Worm (Caenorhabditis elegans) whole organism, L3 larva: Measurements from ENCODE around the gene ldh-1.

Source experiments
- R02D3.7 ChIP-seq: fragments of 150-350 bp; optimal IDR thresholded peaks from 2 replicates; lab custom pipeline; 2014; ENCODE audit warnings: missing biosample characterization, missing genetic modification characterization
- ZK546.5 ChIP-seq: sonication (generic microtip); optimal IDR thresholded peaks from 2 replicates; lab custom pipeline; 2017; ENCODE audit warnings: missing biosample characterization, missing genetic modification characterization
- aly-2 ChIP-seq: fragments of 150-350 bp; optimal IDR thresholded peaks from 2 replicates; lab custom pipeline; 2014; ENCODE audit warnings: missing biosample characterization, missing genetic modification characterization
- ama-1 ChIP-seq: fragments of 150-350 bp; optimal IDR thresholded peaks from 2 replicates; lab custom pipeline; 2018
- ceh-16 ChIP-seq: sonication (generic microtip); optimal IDR thresholded peaks from 2 replicates; lab custom pipeline; 2017; ENCODE audit warnings: missing biosample characterization, missing genetic modification characterization
- ceh-28 ChIP-seq: fragments of 150-350 bp; optimal IDR thresholded peaks from 2 replicates; lab custom pipeline; 2014; ENCODE audit warnings: missing biosample characterization, missing genetic modification reagents, missing genetic modification characterization
- ceh-82 ChIP-seq: fragments of 150-350 bp; optimal IDR thresholded peaks from 2 replicates; lab custom pipeline; 2014; ENCODE audit warnings: missing biosample characterization, missing genetic modification characterization
- ceh-9 ChIP-seq: sonication (generic microtip); optimal IDR thresholded peaks from 2 replicates; lab custom pipeline; 2018; ENCODE audit warnings: missing biosample characterization, missing genetic modification characterization
- daf-12 ChIP-seq: fragments of 150-350 bp; optimal IDR thresholded peaks from 2 replicates; lab custom pipeline; 2014; ENCODE audit warnings: missing biosample characterization, missing genetic modification reagents, missing genetic modification characterization
- egl-27 ChIP-seq: sonication (generic microtip); optimal IDR thresholded peaks from 4 replicates; lab custom pipeline; 2017; ENCODE audit warnings: missing biosample characterization, missing genetic modification reagents, missing genetic modification characterization
- egl-5 ChIP-seq: fragments of 150-350 bp; optimal IDR thresholded peaks from 2 replicates; lab custom pipeline; 2017; ENCODE audit warnings: missing biosample characterization, missing genetic modification reagents, missing genetic modification characterization, inconsistent platforms
- elt-2 ChIP-seq: sonication (generic microtip); optimal IDR thresholded peaks from 2 replicates; lab custom pipeline; 2016; ENCODE audit warnings: missing genetic modification reagents, mild to moderate bottlenecking, missing genetic modification characterization, missing compliant biosample characterization
- elt-3 ChIP-seq, 3 experiments: fragments of 150-350 bp in 1 of 3; sonication (generic microtip) in 2 of 3; optimal IDR thresholded peaks; 2 replicates in 2 of 3; 4 replicates in 1 of 3; lab custom pipeline; 2014 to 2017; ENCODE audit warnings: missing biosample characterization in 3 of 3, missing genetic modification characterization in 3 of 3
- eor-1 ChIP-seq, 2 experiments: fragments of 150-350 bp; optimal IDR thresholded peaks; 2 replicates each; lab custom pipeline; 2014 to 2018; ENCODE audit warnings: missing biosample characterization in 2 of 2, missing genetic modification characterization in 2 of 2
- fkh-10 ChIP-seq: sonication (generic microtip); optimal IDR thresholded peaks from 2 replicates; lab custom pipeline; 2017; ENCODE audit warnings: missing biosample characterization, missing genetic modification reagents, missing genetic modification characterization
- fkh-2 ChIP-seq: fragments of 150-350 bp; optimal IDR thresholded peaks from 2 replicates; lab custom pipeline; 2014; ENCODE audit warnings: missing biosample characterization, missing genetic modification reagents, missing genetic modification characterization
- fos-1 ChIP-seq: fragments of 150-350 bp; optimal IDR thresholded peaks from 2 replicates; lab custom pipeline; 2014; ENCODE audit warnings: missing biosample characterization, missing genetic modification characterization
- hmg-11 ChIP-seq: sonication (generic microtip); optimal IDR thresholded peaks from 2 replicates; lab custom pipeline; 2016; ENCODE audit warnings: missing genetic modification characterization, missing compliant biosample characterization
- jun-1 ChIP-seq: fragments of 150-350 bp; optimal IDR thresholded peaks from 2 replicates; lab custom pipeline; 2014; ENCODE audit warnings: missing biosample characterization, missing genetic modification reagents, missing genetic modification characterization
- lin-15B ChIP-seq: fragments of 150-350 bp; optimal IDR thresholded peaks from 2 replicates; lab custom pipeline; 2014; ENCODE audit warnings: missing biosample characterization, missing genetic modification characterization
- lin-39 ChIP-seq: fragments of 150-350 bp; optimal IDR thresholded peaks from 2 replicates; lab custom pipeline; 2018; ENCODE audit warnings: missing biosample characterization, missing genetic modification reagents, missing genetic modification characterization
- lsy-12 ChIP-seq: sonication (generic microtip); optimal IDR thresholded peaks from 2 replicates; lab custom pipeline; 2016; ENCODE audit warnings: mild to moderate bottlenecking, missing genetic modification characterization, missing compliant biosample characterization
- mdl-1 ChIP-seq: fragments of 150-350 bp; optimal IDR thresholded peaks from 2 replicates; lab custom pipeline; 2014; ENCODE audit warnings: missing biosample characterization, missing genetic modification characterization
- mml-1 ChIP-seq: fragments of 150-350 bp; sonication (generic microtip); optimal IDR thresholded peaks from 3 replicates; lab custom pipeline; 2014; ENCODE audit warnings: missing biosample characterization, missing genetic modification characterization
- nfya-1 ChIP-seq: sonication (generic microtip); optimal IDR thresholded peaks from 2 replicates; lab custom pipeline; 2017; ENCODE audit warnings: missing genetic modification characterization, mild to moderate bottlenecking, missing compliant biosample characterization, antibody characterized with exemption, moderate library complexity; ENCODE audit not compliant: insufficient read depth
- nhr-11 ChIP-seq: fragments of 150-350 bp; optimal IDR thresholded peaks from 2 replicates; lab custom pipeline; 2014; ENCODE audit warnings: missing biosample characterization, missing genetic modification characterization
- nhr-12 ChIP-seq: fragments of 150-350 bp; optimal IDR thresholded peaks from 2 replicates; lab custom pipeline; 2014; ENCODE audit warnings: missing biosample characterization, missing genetic modification characterization
- nhr-23 ChIP-seq: fragments of 150-350 bp; optimal IDR thresholded peaks from 2 replicates; lab custom pipeline; 2014; ENCODE audit warnings: missing biosample characterization, missing genetic modification reagents, missing genetic modification characterization
- nhr-237 ChIP-seq: fragments of 150-350 bp; optimal IDR thresholded peaks from 2 replicates; lab custom pipeline; 2014; ENCODE audit warnings: missing biosample characterization, missing genetic modification characterization
- nhr-25 ChIP-seq: sonication (generic microtip); optimal IDR thresholded peaks from 2 replicates; lab custom pipeline; 2017; ENCODE audit warnings: missing biosample characterization, missing genetic modification characterization
- nhr-28 ChIP-seq: fragments of 150-350 bp; optimal IDR thresholded peaks from 2 replicates; lab custom pipeline; 2014; ENCODE audit warnings: missing biosample characterization, missing genetic modification characterization
- nhr-43 ChIP-seq: sonication (generic microtip); optimal IDR thresholded peaks from 2 replicates; lab custom pipeline; 2016; ENCODE audit warnings: mild to moderate bottlenecking, missing genetic modification characterization, missing compliant biosample characterization; ENCODE audit not compliant: poor library complexity, severe bottlenecking
- nhr-67 ChIP-seq: fragments of 150-350 bp; optimal IDR thresholded peaks from 2 replicates; lab custom pipeline; 2014; ENCODE audit warnings: missing biosample characterization, missing genetic modification characterization
- nhr-76 ChIP-seq: fragments of 150-350 bp; sonication (generic microtip); optimal IDR thresholded peaks from 5 replicates; lab custom pipeline; 2014; ENCODE audit warnings: missing biosample characterization, missing genetic modification characterization
- nhr-77 ChIP-seq: fragments of 150-350 bp; optimal IDR thresholded peaks from 2 replicates; lab custom pipeline; 2014; ENCODE audit warnings: missing biosample characterization, missing genetic modification characterization
- pha-4 ChIP-seq: fragments of 150-350 bp; optimal IDR thresholded peaks from 2 replicates; lab custom pipeline; 2014; ENCODE audit warnings: missing biosample characterization, missing genetic modification reagents, missing genetic modification characterization
- pqm-1 ChIP-seq: fragments of 150-350 bp; optimal IDR thresholded peaks from 2 replicates; lab custom pipeline; 2017; ENCODE audit warnings: missing biosample characterization, missing genetic modification characterization, inconsistent platforms
- sea-2 ChIP-seq: fragments of 150-350 bp; sonication (generic microtip); optimal IDR thresholded peaks from 4 replicates; lab custom pipeline; 2014; ENCODE audit warnings: missing biosample characterization, missing genetic modification reagents, missing genetic modification characterization
- skn-1 ChIP-seq: fragments of 150-350 bp; optimal IDR thresholded peaks from 2 replicates; lab custom pipeline; 2014; ENCODE audit warnings: missing biosample characterization, missing genetic modification characterization
- snpc-4 ChIP-seq: fragments of 150-350 bp; optimal IDR thresholded peaks from 2 replicates; lab custom pipeline; 2014; ENCODE audit warnings: missing biosample characterization, missing genetic modification characterization
- tbx-2 ChIP-seq: sonication (generic microtip); optimal IDR thresholded peaks from 2 replicates; lab custom pipeline; 2016; ENCODE audit warnings: mild to moderate bottlenecking, missing genetic modification characterization, missing compliant biosample characterization
- unc-39 ChIP-seq: sonication (generic microtip); optimal IDR thresholded peaks from 4 replicates; lab custom pipeline; 2017; ENCODE audit warnings: missing biosample characterization, missing genetic modification characterization
- unc-62 ChIP-seq: fragments of 150-350 bp; sonication (generic microtip); optimal IDR thresholded peaks from 4 replicates; lab custom pipeline; 2014; ENCODE audit warnings: missing biosample characterization, missing genetic modification reagents, missing genetic modification characterization
- zag-1 ChIP-seq: fragments of 150-350 bp; optimal IDR thresholded peaks from 2 replicates; lab custom pipeline; 2014; ENCODE audit warnings: missing biosample characterization, missing genetic modification characterization
- ztf-11 ChIP-seq: fragments of 150-350 bp; optimal IDR thresholded peaks from 2 replicates; lab custom pipeline; 2014; ENCODE audit warnings: missing biosample characterization, missing genetic modification characterization
- ztf-4 ChIP-seq: fragments of 150-350 bp; optimal IDR thresholded peaks from 2 replicates; lab custom pipeline; 2014; ENCODE audit warnings: missing biosample characterization, missing genetic modification characterization

ldh-1 gene

DNA sequence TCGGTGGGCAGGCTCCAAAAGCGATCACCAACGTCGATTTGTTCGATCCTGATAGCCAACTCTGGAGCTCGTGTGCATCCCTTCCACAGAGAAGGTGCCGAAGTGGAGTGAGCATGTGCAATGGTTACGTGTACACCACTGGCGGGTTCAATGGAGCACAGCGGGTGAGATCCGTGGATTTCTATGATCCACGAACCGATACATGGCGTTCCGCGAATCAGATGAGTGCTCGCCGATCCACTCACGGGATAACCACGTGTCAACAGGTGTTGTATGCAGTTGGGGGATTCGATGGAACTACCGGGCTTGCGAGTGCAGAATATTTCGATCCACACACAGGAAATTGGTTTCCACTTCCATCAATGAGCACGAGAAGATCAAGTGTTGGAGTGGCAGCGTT lies 33.1 kb upstream of the ldh-1 start:
- TF ChIP-seq ceh-9 (tag; lab: Kevin White, UChicago) (no peak), nhr-11 (no peak), ztf-11 (tag; lab: Kevin White, UChicago) (no peak), pha-4 (tag; lab: Kevin White, UChicago) (no peak), hmg-11 (tag; lab: Kevin White, UChicago) (no peak), fkh-2 (tag; lab: Kevin White, UChicago) (no peak), daf-12 (tag; lab: Kevin White, UChicago) (no peak)

DNA sequence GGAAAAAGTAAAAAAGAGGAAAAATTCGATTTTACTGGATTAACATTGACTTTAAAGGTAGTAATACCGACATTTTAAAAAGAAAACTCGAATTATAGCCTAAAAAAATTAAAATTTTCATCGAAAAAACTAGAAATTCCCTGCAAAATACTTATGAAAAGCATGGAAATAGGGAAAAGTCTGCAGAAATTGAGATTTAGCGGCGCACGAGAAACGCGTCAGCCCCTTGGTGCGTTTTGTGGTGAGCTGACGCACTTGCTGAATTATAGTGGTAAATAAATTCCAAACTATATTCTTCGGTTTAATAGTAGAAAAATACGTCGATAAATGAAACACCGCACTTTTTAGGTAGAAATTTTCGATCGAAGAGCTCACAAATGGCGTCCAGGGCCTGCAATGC lies 29.6 kb upstream of the ldh-1 start:
- TF ChIP-seq unc-62 (GFP tag; lab: Kevin White, UChicago) (no peak), unc-39 (tag; lab: Kevin White, UChicago) (no peak), ceh-16 (tag; lab: Kevin White, UChicago) (no peak), hmg-11 (tag; lab: Kevin White, UChicago) (peak; percentile 57), skn-1 (tag; lab: Kevin White, UChicago) (no peak), jun-1 (tag; lab: Kevin White, UChicago) (no peak), sea-2 (no peak), lsy-12 (tag; lab: Kevin White, UChicago) (no peak), nhr-12 (no peak), lin-15B (tag; lab: Kevin White, UChicago) (peak; percentile 31), ceh-9 (tag; lab: Kevin White, UChicago) (no peak), ztf-4 (tag; lab: Kevin White, UChicago) (no peak), zag-1 (tag; lab: Kevin White, UChicago) (no peak), nhr-76 (no peak), pqm-1 (tag; lab: Kevin White, UChicago) (no peak), fkh-2 (tag; lab: Kevin White, UChicago) (no peak), nhr-237 (tag; lab: Kevin White, UChicago) (no peak), elt-3 (tag; optimal IDR thresholded peaks at IDR 0.05; lab: Kevin White, UChicago) (no peak), nhr-43 (tag; lab: Kevin White, UChicago) (no peak), snpc-4 (tag; lab: Kevin White, UChicago) (peak; percentile 56), ceh-82 (no peak), elt-2 (tag; lab: Kevin White, UChicago) (peak; percentile 7), fos-1 (tag; lab: Kevin White, UChicago) (no peak), R02D3.7 (tag; lab: Kevin White, UChicago) (no peak), nhr-77 (no peak), nhr-67 (tag; lab: Kevin White, UChicago) (no peak), ZK546.5 (tag; lab: Kevin White, UChicago) (no peak), daf-12 (tag; lab: Kevin White, UChicago) (no peak), nhr-25 (tag; lab: Kevin White, UChicago) (no peak), eor-1 (tag; optimal IDR thresholded peaks at IDR 0.05; lab: Kevin White, UChicago) (no peak), lin-39 (tag; lab: Kevin White, UChicago) (peak; percentile 40), fkh-10 (no peak), egl-5 (tag; lab: Kevin White, UChicago) (no peak), pha-4 (tag; lab: Kevin White, UChicago) (peak; percentile 59), ama-1 (lab: Kevin White, UChicago) (no peak), nfya-1 (peak; percentile 45), tbx-2 (tag; lab: Kevin White, UChicago) (no peak), mml-1 (no peak), egl-27 (tag; lab: Kevin White, UChicago) (no peak), nhr-23 (tag; lab: Kevin White, UChicago) (peak; percentile 47), mdl-1 (no peak), ceh-28 (no peak), nhr-11 (no peak), ztf-11 (tag; lab: Kevin White, UChicago) (no peak), nhr-28 (tag; lab: Kevin White, UChicago) (no peak), aly-2 (tag; lab: Kevin White, UChicago) (no peak)
- TF ChIP-seq, all 47 proteins: peak for 8
